Worm (Caenorhabditis elegans) whole organism, L4 larva: Measurements from ENCODE around the gene C30F2.5.
A peak's percentile ranks its signal among the peaks of the same experiment; 100 is the strongest.

Experiments
- Y75B8A.6 ChIP-seq: fragments of 200-800 bp; sonication (Bioruptor generic); IDR thresholded peaks from 2 replicates; pipeline ENCODE4 v1.3.6; 2022; ENCODE audit warnings: missing genetic modification reagents, missing genetic modification characterization, missing compliant biosample characterization
- ZK546.5 ChIP-seq, 2 experiments: sonication (generic microtip); optimal IDR thresholded peaks; 2 replicates each; lab custom pipeline; 2017; ENCODE audit warnings: missing biosample characterization in 2 of 2, missing genetic modification characterization in 2 of 2
- attf-4 ChIP-seq: sonication (generic microtip); optimal IDR thresholded peaks from 3 replicates; lab custom pipeline; 2017; ENCODE audit warnings: missing biosample characterization, missing genetic modification characterization
- ceh-82 ChIP-seq: sonication (generic microtip); optimal IDR thresholded peaks from 2 replicates; lab custom pipeline; 2017; ENCODE audit warnings: missing biosample characterization, missing genetic modification characterization
- dpl-1 ChIP-seq: fragments of 150-350 bp; optimal IDR thresholded peaks from 2 replicates; lab custom pipeline; 2014; ENCODE audit warnings: missing biosample characterization, missing genetic modification reagents, missing genetic modification characterization
- duxl-1 ChIP-seq: sonication (generic microtip); optimal IDR thresholded peaks from 2 replicates; lab custom pipeline; 2016; ENCODE audit warnings: mild to moderate bottlenecking, missing genetic modification characterization, moderate library complexity, missing compliant biosample characterization; ENCODE audit not compliant: poor library complexity
- gei-8 ChIP-seq: fragments of 200-800 bp; sonication (Bioruptor generic); optimal IDR thresholded peaks from 2 replicates; lab custom pipeline; 2018; ENCODE audit warnings: mild to moderate bottlenecking, missing genetic modification characterization, missing compliant biosample characterization
- mep-1 ChIP-seq: fragments of 150-350 bp; sonication (generic microtip); optimal IDR thresholded peaks from 3 replicates; lab custom pipeline; 2014; ENCODE audit warnings: missing biosample characterization, missing genetic modification characterization
- nhr-28 ChIP-seq: fragments of 150-350 bp; optimal IDR thresholded peaks from 2 replicates; lab custom pipeline; 2014; ENCODE audit warnings: missing biosample characterization, missing genetic modification characterization
- pqm-1 ChIP-seq: sonication (generic microtip); optimal IDR thresholded peaks from 2 replicates; lab custom pipeline; 2017; ENCODE audit warnings: missing biosample characterization, missing genetic modification characterization
- rbr-2 ChIP-seq: sonication (generic microtip); optimal IDR thresholded peaks from 2 replicates; lab custom pipeline; 2016; ENCODE audit warnings: missing genotype, missing genetic modification characterization, missing compliant biosample characterization
- zfp-2 ChIP-seq: sonication (generic microtip); optimal IDR thresholded peaks from 2 replicates; lab custom pipeline; 2016; ENCODE audit warnings: mild to moderate bottlenecking, missing genetic modification characterization, missing compliant biosample characterization

- peak; percentile 12 for TF ChIP-seq pqm-1 (tag; lab: Kevin White, UChicago)
- TF ChIP-seq nhr-28 (tag; lab: Kevin White, UChicago) = peak; percentile 30
- TF ChIP-seq zfp-2 (tag; lab: Kevin White, UChicago) = no peak
- TF ChIP-seq mep-1 = no peak
- TF ChIP-seq dpl-1 (GFP tag; lab: Kevin White, UChicago) = no peak
- TF ChIP-seq rbr-2 (tag; lab: Kevin White, UChicago) = no peak
- no peak for TF ChIP-seq attf-4 (tag; lab: Kevin White, UChicago)
- no peak for TF ChIP-seq gei-8 (GFP tag; lab: Kevin White, UChicago)
- no peak for TF ChIP-seq ZK546.5 (tag; optimal IDR thresholded peaks at IDR 0.05; lab: Kevin White, UChicago)
- TF ChIP-seq Y75B8A.6 (GFP tag; lab: Robert Waterston, UW) = no peak
- TF ChIP-seq duxl-1 = no peak
- no peak for TF ChIP-seq ceh-82 (tag; lab: Kevin White, UChicago)
These were observed 6.6 kb upstream of the C30F2.5 start for ce11 chrX:16087842-16088241.
